Fruit fly (Drosophila melanogaster) whole organism, prepupa: Measurements from ENCODE around the gene CG13692.

Experiments used
- Blimp-1 ChIP-seq: fragments of 200-800 bp; sonication (Bioruptor generic); optimal IDR thresholded peaks from 3 replicates; lab custom pipeline; 2017; ENCODE audit warnings: missing biosample characterization, missing genetic modification characterization, mild to moderate bottlenecking, moderate library complexity, missing genetic modification reagents
- CG10631 ChIP-seq: fragments of 200-800 bp; sonication (Bioruptor generic); optimal IDR thresholded peaks from 2 replicates; lab custom pipeline; 2016; ENCODE audit warnings: missing biosample characterization, missing genetic modification characterization
- CG10669 ChIP-seq: fragments of 200-800 bp; sonication (Bioruptor generic); optimal IDR thresholded peaks from 3 replicates; lab custom pipeline; 2018; ENCODE audit warnings: missing biosample characterization, mild to moderate bottlenecking, missing genetic modification characterization, moderate library complexity
- CG11762 ChIP-seq: fragments of 200-800 bp; sonication (Bioruptor generic); optimal IDR thresholded peaks from 3 replicates; lab custom pipeline; 2016; ENCODE audit warnings: missing biosample characterization, missing genetic modification characterization; ENCODE audit not compliant: insufficient read depth
- CG1621 ChIP-seq: fragments of 200-800 bp; sonication (Bioruptor generic); optimal IDR thresholded peaks from 3 replicates; lab custom pipeline; 2018; ENCODE audit warnings: missing biosample characterization, mild to moderate bottlenecking, missing genetic modification characterization
- CG32006 ChIP-seq: fragments of 200-800 bp; sonication (Bioruptor generic); optimal IDR thresholded peaks from 3 replicates; lab custom pipeline; 2017; ENCODE audit warnings: missing biosample characterization, mild to moderate bottlenecking, missing genetic modification characterization
- CG34406 ChIP-seq: fragments of 200-800 bp; sonication (Bioruptor generic); optimal IDR thresholded peaks from 3 replicates; lab custom pipeline; 2016; ENCODE audit warnings: missing biosample characterization, missing genetic modification characterization
- CG3919 ChIP-seq: fragments of 200-800 bp; sonication (Bioruptor generic); optimal IDR thresholded peaks from 3 replicates; lab custom pipeline; 2016; ENCODE audit warnings: missing biosample characterization, missing genetic modification characterization
- CG4318 ChIP-seq: fragments of 200-800 bp; sonication (Bioruptor generic); optimal IDR thresholded peaks from 3 replicates; lab custom pipeline; 2017; ENCODE audit warnings: missing biosample characterization, mild to moderate bottlenecking, missing genetic modification characterization
- CG6276 ChIP-seq: fragments of 200-800 bp; sonication (Bioruptor generic); optimal IDR thresholded peaks from 2 replicates; lab custom pipeline; 2017; ENCODE audit warnings: missing biosample characterization, mild to moderate bottlenecking, missing genetic modification characterization
- CG6808 ChIP-seq: fragments of 200-800 bp; sonication (Bioruptor generic); optimal IDR thresholded peaks from 3 replicates; lab custom pipeline; 2017; ENCODE audit warnings: missing biosample characterization, missing genetic modification characterization, mild to moderate bottlenecking, moderate library complexity, missing genetic modification reagents
- CG6854 ChIP-seq: fragments of 200-800 bp; sonication (Bioruptor generic); optimal IDR thresholded peaks from 2 replicates; lab custom pipeline; 2017; ENCODE audit warnings: missing biosample characterization, mild to moderate bottlenecking, missing genetic modification characterization
- CG8119 ChIP-seq: fragments of 200-800 bp; sonication (Bioruptor generic); IDR thresholded peaks from 3 replicates; pipeline ENCODE4 v1.3.6; 2022; ENCODE audit warnings: missing biosample characterization, missing genetic modification characterization
- CG8319 ChIP-seq: fragments of 200-800 bp; sonication (Bioruptor generic); optimal IDR thresholded peaks from 3 replicates; lab custom pipeline; 2016; ENCODE audit warnings: missing biosample characterization, missing genetic modification characterization
- CG8632 ChIP-seq: fragments of 200-800 bp; sonication (Bioruptor generic); optimal IDR thresholded peaks from 3 replicates; lab custom pipeline; 2016; ENCODE audit warnings: missing biosample characterization, missing genetic modification characterization
- Eip78C ChIP-seq: fragments of 200-800 bp; sonication (Bioruptor generic); peaks from one replicate; lab custom pipeline; 2016; ENCODE audit warnings: missing biosample characterization, missing genetic modification characterization
- Eip93F ChIP-seq: fragments of 200-800 bp; sonication (Bioruptor generic); optimal IDR thresholded peaks from 2 replicates; lab custom pipeline; 2016; ENCODE audit warnings: missing biosample characterization, mild to moderate bottlenecking, missing genetic modification characterization
- Ets21C ChIP-seq: fragments of 200-800 bp; sonication (Bioruptor generic); optimal IDR thresholded peaks from 3 replicates; lab custom pipeline; 2016; ENCODE audit warnings: missing biosample characterization, missing genetic modification characterization
- Ets96B ChIP-seq: fragments of 200-800 bp; optimal IDR thresholded peaks from 2 replicates; lab custom pipeline; 2019; ENCODE audit warnings: missing biosample characterization, mild to moderate bottlenecking, missing genetic modification characterization, moderate library complexity
- Hr38 ChIP-seq: sonication (Bioruptor generic); optimal IDR thresholded peaks from 2 replicates; lab custom pipeline; 2016; ENCODE audit warnings: missing biosample characterization, missing genetic modification characterization
- Hr39 ChIP-seq: fragments of 200-800 bp; sonication (Bioruptor generic); optimal IDR thresholded peaks from 2 replicates; lab custom pipeline; 2016; ENCODE audit warnings: missing biosample characterization, missing genetic modification characterization
- Lpt ChIP-seq: fragments of 200-800 bp; sonication (Bioruptor generic); optimal IDR thresholded peaks from 3 replicates; lab custom pipeline; 2016; ENCODE audit warnings: missing biosample characterization, missing genetic modification characterization
- OdsH ChIP-seq: fragments of 200-800 bp; sonication (Bioruptor generic); optimal IDR thresholded peaks from 3 replicates; lab custom pipeline; 2016; ENCODE audit warnings: missing biosample characterization, missing genetic modification characterization
- Sox14 ChIP-seq: fragments of 200-800 bp; sonication (Bioruptor generic); optimal IDR thresholded peaks from 3 replicates; lab custom pipeline; 2016; ENCODE audit warnings: missing biosample characterization, missing genetic modification characterization
- acj6 ChIP-seq: fragments of 200-800 bp; sonication (Bioruptor generic); optimal IDR thresholded peaks from 3 replicates; lab custom pipeline; 2016; ENCODE audit warnings: missing biosample characterization, missing genetic modification characterization
- esn ChIP-seq: fragments of 200-800 bp; sonication (Bioruptor generic); optimal IDR thresholded peaks from 2 replicates; lab custom pipeline; 2016; ENCODE audit warnings: missing biosample characterization, mild to moderate bottlenecking, missing genetic modification characterization, moderate library complexity
- fd85E ChIP-seq: fragments of 200-800 bp; sonication (Bioruptor generic); optimal IDR thresholded peaks from 3 replicates; lab custom pipeline; 2016; ENCODE audit warnings: missing biosample characterization, missing genetic modification characterization
- fkh ChIP-seq: fragments of 200-800 bp; sonication (Bioruptor generic); optimal IDR thresholded peaks from 3 replicates; lab custom pipeline; 2017; ENCODE audit warnings: missing biosample characterization, mild to moderate bottlenecking, missing genetic modification characterization, moderate library complexity
- net ChIP-seq: fragments of 200-800 bp; sonication (Bioruptor generic); optimal IDR thresholded peaks from 3 replicates; lab custom pipeline; 2016; ENCODE audit warnings: missing biosample characterization, missing genetic modification characterization
- salr ChIP-seq, 2 experiments: fragments of 200-800 bp; sonication (Bioruptor generic); optimal IDR thresholded peaks; 3 replicates each; lab custom pipeline; 2016 to 2018; ENCODE audit warnings: missing biosample characterization in 2 of 2, missing genetic modification characterization in 2 of 2, mild to moderate bottlenecking in 1 of 2
- svp ChIP-seq: fragments of 200-800 bp; sonication (Bioruptor generic); peaks from one replicate; lab custom pipeline; 2016; ENCODE audit warnings: missing biosample characterization, missing genetic modification characterization
- vri ChIP-seq: fragments of 200-800 bp; sonication (Bioruptor generic); optimal IDR thresholded peaks from 3 replicates; lab custom pipeline; 2016; ENCODE audit warnings: missing biosample characterization, mild to moderate bottlenecking, missing genetic modification characterization

CG13692 gene

DNA sequence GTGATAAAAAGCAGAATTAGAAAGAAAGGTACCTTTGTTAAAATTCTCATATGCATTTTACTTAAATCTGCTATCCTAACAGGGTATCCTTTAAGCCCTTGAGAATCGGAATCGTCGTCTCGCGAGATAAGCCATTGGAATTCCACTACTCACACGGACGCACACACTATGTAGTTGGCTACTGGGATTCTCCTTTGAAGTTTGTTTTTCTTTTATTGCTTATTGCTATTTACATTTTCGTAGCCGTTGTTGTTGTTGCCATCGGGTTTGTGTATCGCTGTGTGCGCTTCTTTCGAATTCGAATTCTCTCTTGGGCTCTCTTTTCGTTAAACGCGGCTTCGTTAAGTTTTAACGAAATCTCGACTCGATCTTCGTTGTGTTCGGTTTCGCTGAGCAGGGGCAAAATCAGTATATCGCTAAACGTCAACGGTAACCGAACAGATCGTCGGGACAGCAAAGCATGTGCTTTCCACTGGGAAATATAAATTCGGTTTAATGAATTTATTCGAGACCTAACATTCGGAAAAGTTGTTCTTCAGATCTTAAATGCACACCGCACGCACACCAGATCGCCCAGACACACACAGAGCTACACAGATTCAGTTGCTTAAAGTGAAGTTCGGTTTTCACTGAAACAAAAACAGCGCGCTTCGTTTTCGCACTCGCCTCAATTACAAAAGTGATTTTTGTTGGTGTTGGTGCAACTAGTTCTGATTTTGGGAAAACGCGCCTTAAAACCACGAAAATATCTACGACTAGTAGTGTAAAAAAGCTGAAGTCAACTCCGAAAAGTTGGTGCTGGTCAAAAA, 9.5 kb downstream of the CG13692 start, which contains the start of gene ex (continued):
- TF ChIP-seq CG10669: peak; percentile 57
- no peak for TF ChIP-seq Ets21C (GFP tag; lab: Kevin White, UChicago)
- peak; percentile 66 for TF ChIP-seq CG6808 (GFP tag; lab: Kevin White, UChicago)
- no peak for TF ChIP-seq Hr39 (GFP tag; lab: Kevin White, UChicago)
- peak; percentile 76; the same call in 2 of the 3 replicates for TF ChIP-seq CG8119 (GFP tag; lab: Robert Waterston, UW)
- no peak for TF ChIP-seq acj6 (GFP tag; lab: Kevin White, UChicago)
- peak; percentile 17 for TF ChIP-seq CG10631 (GFP tag; lab: Kevin White, UChicago)
- TF ChIP-seq fkh (GFP tag; lab: Kevin White, UChicago): peak; percentile 99
- TF ChIP-seq CG3919: peak; percentile 38
- TF ChIP-seq CG11762 (GFP tag; lab: Kevin White, UChicago): no peak
- TF ChIP-seq Sox14: peak; percentile 35
- TF ChIP-seq esn (GFP tag; lab: Kevin White, UChicago): peak; percentile 11
- peak; percentile 33 for TF ChIP-seq net
- TF ChIP-seq CG8319 (GFP tag; lab: Kevin White, UChicago): no peak
- peak; percentile 67 for TF ChIP-seq CG6276
- TF ChIP-seq CG32006 (GFP tag; lab: Kevin White, UChicago): peak; percentile 22
- peak; percentile 60 for TF ChIP-seq CG6854 (GFP tag; lab: Kevin White, UChicago)

DNA sequence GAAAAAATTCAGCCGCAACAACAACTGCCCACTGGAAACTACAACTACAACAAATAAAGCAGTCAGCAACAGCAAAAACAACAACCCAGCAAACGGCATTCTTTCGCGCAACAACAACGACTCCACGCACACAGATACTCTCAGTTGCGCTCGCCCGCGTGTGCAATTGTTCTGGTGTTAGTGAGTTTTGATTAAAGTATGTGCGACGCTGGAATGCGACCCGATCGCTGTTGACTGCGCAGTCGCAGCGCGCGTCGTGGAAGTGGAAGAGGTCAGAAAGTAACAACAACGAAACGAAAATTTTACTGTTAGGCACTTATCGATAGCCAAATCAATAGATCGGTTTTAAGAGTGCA, 10.0 kb downstream of the CG13692 start:
- TF ChIP-seq salr (GFP tag; optimal IDR thresholded peaks at IDR 0.05; lab: Kevin White, UChicago) (no peak), svp (GFP tag; lab: Kevin White, UChicago) (peak; percentile 73)

DNA sequence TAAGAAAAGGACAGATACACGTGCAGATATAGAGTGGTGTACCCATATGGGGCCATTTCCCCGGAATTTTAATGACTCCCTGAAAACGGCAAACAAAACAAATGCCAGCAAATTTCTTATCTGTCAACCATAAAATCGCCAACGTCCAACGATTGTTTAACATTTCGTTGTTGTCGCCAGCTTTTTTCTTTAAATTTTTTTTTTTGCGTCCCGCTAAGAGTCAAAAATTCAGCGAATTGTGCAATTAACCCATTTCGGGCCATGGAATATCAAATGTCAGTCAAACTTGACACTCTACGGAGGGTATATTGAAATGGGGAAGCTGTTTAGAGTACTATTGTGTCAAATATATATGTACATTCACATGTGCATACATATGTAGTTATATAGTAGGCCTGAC, 10.5 kb downstream of the CG13692 start:
- TF ChIP-seq fd85E (GFP tag; lab: Kevin White, UChicago) (no peak), CG8119 (GFP tag; lab: Robert Waterston, UW) (no peak), Ets96B (tag; lab: Kevin White, UChicago) (no peak), Eip78C (GFP tag; lab: Kevin White, UChicago) (peak; percentile 3), CG6276 (no peak), svp (GFP tag; lab: Kevin White, UChicago) (peak; percentile 64), esn (GFP tag; lab: Kevin White, UChicago) (no peak), vri (peak; percentile 48)

dm6 chr2L:434439-434838, 12.9 kb downstream of the CG13692 start:
- TF ChIP-seq Eip93F (GFP tag; lab: Kevin White, UChicago) (no peak), CG4318 (GFP tag; lab: Kevin White, UChicago) (no peak), CG1621 (tag; lab: Kevin White, UChicago) (no peak), OdsH (GFP tag; lab: Kevin White, UChicago) (no peak), CG10631 (GFP tag; lab: Kevin White, UChicago) (no peak), Blimp-1 (GFP tag; lab: Kevin White, UChicago) (no peak), Hr38 (GFP tag; lab: Kevin White, UChicago) (no peak), svp (GFP tag; lab: Kevin White, UChicago) (no peak), CG6808 (GFP tag; lab: Kevin White, UChicago) (no peak), CG34406 (GFP tag; lab: Kevin White, UChicago) (no peak), CG8632 (GFP tag; lab: Kevin White, UChicago) (no peak), fkh (GFP tag; lab: Kevin White, UChicago) (no peak), Ets21C (GFP tag; lab: Kevin White, UChicago) (no peak), Lpt (GFP tag; lab: Kevin White, UChicago) (no peak), vri (no peak), CG11762 (GFP tag; lab: Kevin White, UChicago) (no peak)
